Fruit fly (Drosophila melanogaster): Measurements from ENCODE around the gene CG8353.

CG8353 gene

DNA sequence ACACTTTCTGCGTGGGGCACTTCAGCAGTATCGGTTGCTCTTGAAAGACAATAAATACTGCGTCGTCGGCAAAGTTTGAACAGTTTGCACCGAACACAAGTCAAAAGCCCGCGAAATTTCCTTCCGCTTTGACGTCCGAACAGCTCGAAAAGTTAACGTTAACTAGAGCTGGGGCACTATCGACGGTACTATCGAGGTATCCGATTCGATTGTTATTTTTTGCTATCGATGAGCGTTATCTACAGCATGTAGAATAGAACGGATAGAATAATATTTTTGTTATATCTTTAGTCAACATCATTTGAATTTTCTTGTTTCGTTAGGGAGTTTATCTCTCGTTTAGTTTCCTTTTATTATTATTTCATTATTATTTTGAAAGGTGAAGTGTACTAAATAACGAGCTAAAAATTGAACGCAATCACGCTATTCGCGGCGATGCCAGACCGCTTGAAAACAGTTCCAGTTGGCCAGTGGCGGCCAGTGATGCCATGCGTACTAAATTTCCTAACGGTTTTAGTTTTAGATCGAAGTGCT, 25.9 kb downstream of the CG8353 start, which contains the start of gene Pvr (continued):
- TF ChIP-seq nmo (GFP tag; optimal IDR thresholded peaks at IDR 0.05) (peak; percentile 67), Dll (GFP tag; IDR thresholded peaks at IDR 0.05; ENCODE audit: partially characterized antibody) (peak; percentile 97), zen2 (GFP tag; IDR thresholded peaks at IDR 0.05; ENCODE audit: partially characterized antibody) (peak; percentile 95), vnd (GFP tag; IDR thresholded peaks at IDR 0.05; ENCODE audit: partially characterized antibody) (peak; percentile 89), hbn (GFP tag; IDR thresholded peaks at IDR 0.05; ENCODE audit: partially characterized antibody) (peak; percentile 96), CG18476 (GFP tag; optimal IDR thresholded peaks at IDR 0.05) (peak; percentile 36), ci (GFP tag; IDR thresholded peaks at IDR 0.05) (peak; percentile 17; the same call in 1 of the 3 replicates), Myb (GFP tag; optimal IDR thresholded peaks at IDR 0.05) (peak; percentile 97), Oli (tag; optimal IDR thresholded peaks at IDR 0.05) (no peak), CG14860 (GFP tag; IDR thresholded peaks at IDR 0.05; ENCODE audit: partially characterized antibody) (peak; percentile 94), CG18764 (GFP tag; optimal IDR thresholded peaks at IDR 0.05) (no peak), CG14050 (GFP tag; IDR thresholded peaks at IDR 0.05) (no peak), grn (GFP tag; optimal IDR thresholded peaks at IDR 0.05) (peak; percentile 11), CG34422 (GFP tag; IDR thresholded peaks at IDR 0.05) (peak; percentile 11; the same call in 1 of the 3 replicates), Doc3 (GFP tag; IDR thresholded peaks at IDR 0.05; ENCODE audit: partially characterized antibody) (peak; percentile 97), Dbx (GFP tag; IDR thresholded peaks at IDR 0.05) (peak; percentile 22; the same call in 1 of the 3 replicates), NC2α (GFP tag; optimal IDR thresholded peaks at IDR 0.05) (no peak), ftz-f1 (GFP tag; optimal IDR thresholded peaks at IDR 0.05) (no peak), CG2129 (GFP tag; IDR thresholded peaks at IDR 0.05; ENCODE audit: partially characterized antibody) (peak; percentile 75), ATbp (GFP tag; optimal IDR thresholded peaks at IDR 0.05) (no peak), HLHmδ (GFP tag; optimal IDR thresholded peaks at IDR 0.05) (peak; percentile 19), abd-A (tag; optimal IDR thresholded peaks at IDR 0.05) (no peak), fd64A (GFP tag; optimal IDR thresholded peaks at IDR 0.05) (no peak), hb (GFP tag; IDR thresholded peaks at IDR 0.05; ENCODE audit: partially characterized antibody) (peak; percentile 89), CG14710 (tag; optimal IDR thresholded peaks at IDR 0.05) (peak; percentile 86), CG42726 (GFP tag; IDR thresholded peaks at IDR 0.05; ENCODE audit: partially characterized antibody) (peak; percentile 90), kni (GFP tag; optimal IDR thresholded peaks at IDR 0.05) (no peak), CG34376 (GFP tag; optimal IDR thresholded peaks at IDR 0.05) (peak; percentile 2), so (GFP tag; IDR thresholded peaks at IDR 0.05) (peak; percentile 68; the same call in 1 of the 3 replicates), nerfin-2 (GFP tag; IDR thresholded peaks at IDR 0.05; ENCODE audit: partially characterized antibody) (peak; percentile 89), lola (GFP tag; optimal IDR thresholded peaks at IDR 0.05) (peak in 1 of 3 experiments; percentile 22), gfzf (GFP tag; optimal IDR thresholded peaks at IDR 0.05) (peak; percentile 12), CG7928 (GFP tag; optimal IDR thresholded peaks at IDR 0.05) (no peak), CG15269 (tag; optimal IDR thresholded peaks at IDR 0.05) (no peak), CG13775 (GFP tag; optimal IDR thresholded peaks at IDR 0.05) (peak; percentile 17), Med (GFP tag) (peak; percentile 86), CG12155 (GFP tag; optimal IDR thresholded peaks at IDR 0.05) (no peak)

DNA sequence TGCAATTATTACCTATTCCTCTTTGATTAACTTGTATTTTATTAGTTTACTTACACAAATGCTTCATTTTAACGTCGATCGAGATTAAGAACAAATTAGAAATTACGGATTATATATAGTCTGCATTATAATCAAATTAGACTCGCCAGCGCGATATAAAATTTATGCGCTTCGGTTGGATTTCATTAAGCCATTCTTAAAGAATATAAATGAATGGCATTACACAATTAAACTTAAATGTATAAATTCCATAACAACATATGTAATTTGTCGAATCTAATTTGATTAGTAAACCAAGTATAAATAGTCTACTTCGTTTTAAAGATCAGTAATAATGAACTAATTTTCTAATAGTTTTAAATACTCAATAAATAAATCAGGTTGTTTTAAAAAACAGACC, 27.9 kb downstream of the CG8353 start, which contains the start of gene Spn28F:
Spn28F (minus strand) TSS at position 101 of the 400 bp plus-strand sequence.
- no peak for TF ChIP-seq Rfx (GFP tag; IDR thresholded peaks at IDR 0.05)
- no peak for TF ChIP-seq maf-S (GFP tag; optimal IDR thresholded peaks at IDR 0.05)
- TF ChIP-seq Eip74EF (GFP tag; optimal IDR thresholded peaks at IDR 0.05) = no peak
- TF ChIP-seq Hr51 (GFP tag; optimal IDR thresholded peaks at IDR 0.05) = no peak
- no peak for TF ChIP-seq CG14667 (GFP tag; IDR thresholded peaks at IDR 0.05)
- TF ChIP-seq CG3847 (GFP tag; IDR thresholded peaks at IDR 0.05) = no peak
- TF ChIP-seq Hr3 (GFP tag; optimal IDR thresholded peaks at IDR 0.05) = no peak
- TF ChIP-seq CG15479 (GFP tag; optimal IDR thresholded peaks at IDR 0.05) = no peak
- TF ChIP-seq CG18619 (GFP tag; optimal IDR thresholded peaks at IDR 0.05) = no peak
- TF ChIP-seq CG12155 (GFP tag; optimal IDR thresholded peaks at IDR 0.05) = no peak

Measured in whole organism, embryonic.